Fruit fly (Drosophila melanogaster) whole organism, embryonic: Measurements from ENCODE around the gene Art9.
A peak's percentile ranks its signal among the peaks of the same experiment; 100 is the strongest.

ENCODE experiments used
- CG10147 ChIP-seq: fragments of 200-800 bp; sonication (Bioruptor generic); optimal IDR thresholded peaks from 2 replicates; lab custom pipeline; 2019; ENCODE audit warnings: missing biosample characterization, mild to moderate bottlenecking, missing genetic modification characterization, moderate library complexity
- CG10209 ChIP-seq: fragments of 200-800 bp; sonication (Bioruptor generic); optimal IDR thresholded peaks from 3 replicates; lab custom pipeline; 2017; ENCODE audit warnings: missing biosample characterization, mild to moderate bottlenecking, missing genetic modification characterization, missing genetic modification reagents
- CG10654 ChIP-seq: fragments of 200-800 bp; sonication (Bioruptor generic); optimal IDR thresholded peaks from 2 replicates; lab custom pipeline; 2016; ENCODE audit warnings: missing biosample characterization, missing genetic modification characterization
- CG11398 ChIP-seq: fragments of 200-800 bp; sonication (Bioruptor generic); optimal IDR thresholded peaks from 2 replicates; lab custom pipeline; 2016; ENCODE audit warnings: missing biosample characterization, missing genetic modification characterization
- CG11504 ChIP-seq: fragments of 200-800 bp; sonication (Bioruptor generic); optimal IDR thresholded peaks from 3 replicates; lab custom pipeline; 2019; ENCODE audit warnings: missing biosample characterization, mild to moderate bottlenecking, missing genetic modification characterization, moderate library complexity
- CG11723 ChIP-seq: fragments of 200-800 bp; sonication (Bioruptor generic); optimal IDR thresholded peaks from 2 replicates; lab custom pipeline; 2017; ENCODE audit warnings: missing biosample characterization, mild to moderate bottlenecking, missing genetic modification characterization
- CG12071 ChIP-seq: fragments of 200-800 bp; sonication (Bioruptor generic); optimal IDR thresholded peaks from 3 replicates; lab custom pipeline; 2018; ENCODE audit warnings: missing biosample characterization, mild to moderate bottlenecking, missing genetic modification characterization
- CG12219 ChIP-seq: fragments of 200-800 bp; sonication (Bioruptor generic); optimal IDR thresholded peaks from 3 replicates; lab custom pipeline; 2018; ENCODE audit warnings: missing biosample characterization, mild to moderate bottlenecking, missing genetic modification characterization
- CG12769 ChIP-seq: fragments of 200-800 bp; sonication (Bioruptor generic); optimal IDR thresholded peaks from 2 replicates; lab custom pipeline; 2019; ENCODE audit warnings: missing biosample characterization, mild to moderate bottlenecking, missing genetic modification characterization, moderate library complexity
- CG14667 ChIP-seq: fragments of 200-800 bp; sonication (Bioruptor generic); IDR thresholded peaks from 2 replicates; pipeline ENCODE4 v1.3.6; 2022; ENCODE audit warnings: missing biosample characterization, missing genetic modification characterization
- CG15479 ChIP-seq: fragments of 200-800 bp; sonication (Bioruptor generic); optimal IDR thresholded peaks from 3 replicates; lab custom pipeline; 2019; ENCODE audit warnings: missing biosample characterization, mild to moderate bottlenecking, missing genetic modification characterization, moderate library complexity
- CG1832 ChIP-seq: fragments of 200-800 bp; sonication (Bioruptor generic); optimal IDR thresholded peaks from 2 replicates; lab custom pipeline; 2017; ENCODE audit warnings: missing biosample characterization, mild to moderate bottlenecking, missing genetic modification characterization, inconsistent platforms
- CG31388 ChIP-seq: fragments of 200-800 bp; sonication (Bioruptor generic); optimal IDR thresholded peaks from 2 replicates; lab custom pipeline; 2016; ENCODE audit warnings: missing biosample characterization, missing genetic modification characterization
- CG42726 ChIP-seq: fragments of 200-800 bp; sonication (Bioruptor generic); IDR thresholded peaks from 2 replicates; pipeline ENCODE4 v1.3.6; 2022; ENCODE audit warnings: missing biosample characterization, missing genetic modification characterization; ENCODE audit not compliant: partially characterized antibody
- CG4360 ChIP-seq: fragments of 200-800 bp; sonication (Bioruptor generic); IDR thresholded peaks from 2 replicates; pipeline ENCODE4 v1.3.6; 2022; ENCODE audit warnings: missing biosample characterization, missing genetic modification characterization
- CG4707 ChIP-seq: fragments of 200-800 bp; sonication (Bioruptor generic); optimal IDR thresholded peaks from 2 replicates; lab custom pipeline; 2018; ENCODE audit warnings: missing biosample characterization, mild to moderate bottlenecking, missing genetic modification characterization, moderate library complexity
- CG4730 ChIP-seq: fragments of 200-800 bp; sonication (Bioruptor generic); IDR thresholded peaks from 2 replicates; pipeline ENCODE4 v1.3.6; 2022; ENCODE audit warnings: missing biosample characterization, missing genetic modification characterization
- CG7839 ChIP-seq: fragments of 200-800 bp; sonication (Bioruptor generic); optimal IDR thresholded peaks from 3 replicates; lab custom pipeline; 2018; ENCODE audit warnings: missing biosample characterization, mild to moderate bottlenecking, missing genetic modification characterization, moderate library complexity
- CG8290 ChIP-seq, 3 experiments: fragments of 200-800 bp; sonication (Bioruptor generic); optimal IDR thresholded peaks; 2 replicates each; lab custom pipeline; 2016 to 2019; ENCODE audit warnings: missing biosample characterization in 3 of 3, missing genetic modification characterization in 3 of 3, mild to moderate bottlenecking in 2 of 3, moderate library complexity in 1 of 3
- CG9215 ChIP-seq: fragments of 200-800 bp; sonication (Bioruptor generic); IDR thresholded peaks from 2 replicates; pipeline ENCODE4 v1.3.6; 2022; ENCODE audit warnings: missing biosample characterization, missing genetic modification characterization
- Chrac-16 ChIP-seq: fragments of 200-800 bp; sonication (Bioruptor generic); optimal IDR thresholded peaks from 3 replicates; lab custom pipeline; 2016; ENCODE audit warnings: missing biosample characterization, missing genetic modification characterization
- Ets65A ChIP-seq: fragments of 200-800 bp; sonication (Bioruptor generic); peaks from one replicate; lab custom pipeline; 2016; ENCODE audit warnings: missing biosample characterization, missing genetic modification characterization
- Hand ChIP-seq: fragments of 200-800 bp; sonication (Bioruptor generic); optimal IDR thresholded peaks from 2 replicates; lab custom pipeline; 2017; ENCODE audit warnings: mild to moderate bottlenecking, missing biosample characterization, missing genetic modification reagents, missing genetic modification characterization
- Meics ChIP-seq: fragments of 200-800 bp; sonication (Bioruptor generic); optimal IDR thresholded peaks from 2 replicates; lab custom pipeline; 2017; ENCODE audit warnings: missing biosample characterization, mild to moderate bottlenecking, missing genetic modification characterization
- Nf-YA ChIP-seq: fragments of 200-800 bp; sonication (Bioruptor generic); IDR thresholded peaks from 2 replicates; pipeline ENCODE4 v1.3.6; 2022; ENCODE audit warnings: missing biosample characterization, missing genetic modification characterization
- Opbp ChIP-seq: fragments of 200-800 bp; sonication (Bioruptor generic); IDR thresholded peaks from 3 replicates; pipeline ENCODE4 v1.3.6; 2022; ENCODE audit warnings: missing biosample characterization, missing genetic modification characterization; ENCODE audit not compliant: partially characterized antibody
- Pdp1 ChIP-seq, 2 experiments: fragments of 200-800 bp; sonication (Bioruptor generic); optimal IDR thresholded peaks; 3 replicates each; lab custom pipeline; 2016; ENCODE audit warnings: missing biosample characterization in 2 of 2, missing genetic modification characterization in 2 of 2, mild to moderate bottlenecking in 1 of 2, moderate library complexity in 1 of 2
- Ptx1 ChIP-seq: fragments of 200-800 bp; sonication (Bioruptor generic); IDR thresholded peaks from 2 replicates; pipeline ENCODE4 v1.3.6; 2022; ENCODE audit warnings: missing biosample characterization, missing genetic modification characterization
- Ravus ChIP-seq: fragments of 200-800 bp; sonication (Bioruptor generic); IDR thresholded peaks from 2 replicates; pipeline ENCODE4 v1.3.6; 2022; ENCODE audit warnings: missing biosample characterization, missing genetic modification characterization
- Rx ChIP-seq: fragments of 200-800 bp; sonication (Bioruptor generic); IDR thresholded peaks from 2 replicates; pipeline ENCODE4 v1.3.6; 2022; ENCODE audit warnings: missing biosample characterization, missing genetic modification characterization
- TFAM ChIP-seq: fragments of 200-800 bp; sonication (Bioruptor generic); optimal IDR thresholded peaks from 2 replicates; lab custom pipeline; 2017; ENCODE audit warnings: missing biosample characterization, missing genetic modification characterization, inconsistent platforms
- Usf ChIP-seq: fragments of 200-800 bp; sonication (Bioruptor generic); optimal IDR thresholded peaks from 2 replicates; lab custom pipeline; 2017; ENCODE audit warnings: missing genotype, missing biosample characterization, missing genetic modification characterization
- aop ChIP-seq: fragments of 200-800 bp; sonication (Bioruptor generic); IDR thresholded peaks from 2 replicates; pipeline ENCODE4 v1.3.6; 2022; ENCODE audit warnings: missing biosample characterization, missing genetic modification characterization
- cato ChIP-seq: fragments of 200-800 bp; sonication (Bioruptor generic); optimal IDR thresholded peaks from 2 replicates; lab custom pipeline; 2016; ENCODE audit warnings: missing biosample characterization, missing genetic modification characterization, borderline replicate concordance
- ci ChIP-seq: fragments of 200-800 bp; sonication (Bioruptor generic); IDR thresholded peaks from 3 replicates; pipeline ENCODE4 v1.3.6; 2022; ENCODE audit warnings: missing biosample characterization, missing genetic modification characterization
- dmrt99B ChIP-seq: fragments of 200-800 bp; sonication (Bioruptor generic); optimal IDR thresholded peaks from 2 replicates; lab custom pipeline; 2018; ENCODE audit warnings: missing biosample characterization, mild to moderate bottlenecking, missing genetic modification characterization, moderate library complexity
- en ChIP-seq: fragments of 200-800 bp; sonication (Bioruptor generic); optimal IDR thresholded peaks from 2 replicates; lab custom pipeline; 2016; ENCODE audit warnings: missing biosample characterization, missing genetic modification characterization
- exex ChIP-seq: fragments of 200-800 bp; sonication (Bioruptor generic); optimal IDR thresholded peaks from 4 replicates; lab custom pipeline; 2018; ENCODE audit warnings: missing biosample characterization, mild to moderate bottlenecking, missing genetic modification characterization, moderate library complexity
- ftz-f1 ChIP-seq: fragments of 200-800 bp; sonication (Bioruptor generic); optimal IDR thresholded peaks from 2 replicates; lab custom pipeline; 2016; ENCODE audit warnings: missing biosample characterization, missing genetic modification characterization
- gcm2 ChIP-seq: fragments of 200-800 bp; sonication (Bioruptor generic); optimal IDR thresholded peaks from 2 replicates; lab custom pipeline; 2016; ENCODE audit warnings: missing biosample characterization, missing genetic modification characterization
- maf-S ChIP-seq: fragments of 200-800 bp; sonication (Bioruptor generic); optimal IDR thresholded peaks from 2 replicates; lab custom pipeline; 2016; ENCODE audit warnings: missing biosample characterization, missing genetic modification characterization
- nau ChIP-seq: fragments of 200-800 bp; sonication (Bioruptor generic); optimal IDR thresholded peaks from 3 replicates; lab custom pipeline; 2017; ENCODE audit warnings: missing biosample characterization, mild to moderate bottlenecking, missing genetic modification characterization, missing genetic modification reagents
- nom ChIP-seq: fragments of 200-800 bp; sonication (Bioruptor generic); optimal IDR thresholded peaks from 2 replicates; lab custom pipeline; 2017; ENCODE audit warnings: missing biosample characterization, missing genetic modification characterization, mild to moderate bottlenecking, moderate library complexity, missing genetic modification reagents
- oc ChIP-seq: fragments of 200-800 bp; sonication (Bioruptor generic); optimal IDR thresholded peaks from 2 replicates; lab custom pipeline; 2018; ENCODE audit warnings: missing biosample characterization, mild to moderate bottlenecking, missing genetic modification characterization, moderate library complexity
- sc ChIP-seq, 3 experiments: fragments of >200 bp in 2 of 3; fragments of 200-800 bp in 1 of 3; sonication (Bioruptor generic) in 1 of 3; optimal IDR thresholded peaks; 2 replicates in 2 of 3; 3 replicates in 1 of 3; lab custom pipeline; 2017; ENCODE audit warnings: mild to moderate bottlenecking in 1 of 3, missing biosample characterization in 1 of 3, missing genetic modification characterization in 1 of 3, missing genetic modification reagents in 1 of 3

Gene Art9

dm6 chr3R:13984922-13985581 lies 41.8 kb upstream of the Art9 start (continued):
- TF ChIP-seq CG31388 (GFP tag; lab: Kevin White, UChicago) (peak; percentile 32), Ets65A (GFP tag; lab: Kevin White, UChicago) (peak; percentile 83), CG11398 (peak; percentile 9), CG4360 (GFP tag; lab: Robert Waterston, UW) (peak; percentile 83), nau (GFP tag; lab: Kevin White, UChicago) (peak; percentile 49), Hand (GFP tag; lab: Kevin White, UChicago) (no peak), CG15479 (GFP tag; lab: Kevin White, UChicago) (peak; percentile 79), Pdp1 (GFP tag; optimal IDR thresholded peaks at IDR 0.05; lab: Kevin White, UChicago) (peak; percentile 47 to 77), Rx (GFP tag; lab: Robert Waterston, UW) (0 out of 2 replicates have a peak, but pooled peaks have one; percentile 22), CG4730 (peak; percentile 65)
- TF ChIP-seq, all 482 proteins: peak for 304

DNA sequence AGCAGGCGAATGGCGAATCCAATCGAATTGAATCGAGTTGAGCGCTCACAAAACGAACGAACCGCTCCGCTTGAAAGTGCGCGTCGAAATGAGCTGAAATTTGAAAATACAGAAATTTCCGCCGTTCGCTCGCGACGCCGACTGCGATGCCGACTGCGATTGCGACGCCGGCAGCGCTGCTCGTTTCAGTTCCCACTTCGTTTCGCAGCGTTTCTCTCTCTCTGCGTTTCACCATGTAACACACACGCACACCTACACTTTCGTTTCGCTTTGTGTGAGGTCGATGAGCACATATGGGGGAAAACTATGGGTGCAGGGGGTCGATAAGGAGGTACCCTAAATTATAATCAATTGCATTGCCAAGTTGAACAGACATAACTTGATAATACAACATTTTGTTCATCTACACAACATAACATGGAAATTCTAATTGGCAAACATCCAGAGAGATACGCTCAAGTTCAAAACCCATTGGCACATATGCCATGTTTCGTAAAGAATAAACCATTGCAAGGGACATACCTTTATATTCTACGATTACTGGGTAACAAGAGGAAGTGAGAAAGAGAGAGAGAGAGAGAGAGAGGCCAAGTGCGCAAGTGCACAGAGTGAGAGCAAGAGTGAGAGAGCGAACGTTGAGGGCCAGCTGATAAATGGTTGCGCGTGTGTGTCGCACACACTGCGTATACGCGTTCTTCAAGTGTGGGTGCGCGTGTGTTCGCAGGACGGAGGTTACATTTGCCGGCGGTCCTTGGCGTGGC lies 40.2 kb upstream of the Art9 start:
- TF ChIP-seq CG10209 (GFP tag; lab: Kevin White, UChicago) (peak; percentile 95), CG8290 (GFP tag; optimal IDR thresholded peaks at IDR 0.05; lab: Kevin White, UChicago) (peak; percentile 88), CG8290 (tag; optimal IDR thresholded peaks at IDR 0.05; lab: Kevin White, UChicago) (peak; percentile 79 to 95), ci (GFP tag; lab: Robert Waterston, UW) (peak; percentile 76), CG11504 (tag; lab: Kevin White, UChicago) (peak; percentile 92), Nf-YA (GFP tag; lab: Robert Waterston, UW) (peak; percentile 62), CG7839 (tag; lab: Kevin White, UChicago) (peak; percentile 91), CG10147 (peak; percentile 91), CG42726 (GFP tag; lab: Robert Waterston, UW) (peak; percentile 67), nom (GFP tag; lab: Kevin White, UChicago) (peak; percentile 84), gcm2 (GFP tag; lab: Kevin White, UChicago) (peak; percentile 76), CG9215 (peak; percentile 90), exex (peak; percentile 78), Meics (GFP tag; lab: Kevin White, UChicago) (peak; percentile 94), Usf (GFP tag; lab: Kevin White, UChicago) (peak; percentile 83), CG1832 (peak; percentile 85), cato (peak; percentile 91), aop (GFP tag; lab: Robert Waterston, UW) (peak; percentile 54; the same call in 1 of the 2 replicates), CG10654 (GFP tag; lab: Kevin White, UChicago) (peak; percentile 92), maf-S (peak; percentile 92), Chrac-16 (GFP tag; lab: Kevin White, UChicago) (peak; percentile 95), Ravus (peak; percentile 61), CG12219 (GFP tag; lab: Kevin White, UChicago) (peak; percentile 92), en (peak; percentile 91), CG4707 (GFP tag; lab: Kevin White, UChicago) (peak; percentile 79), Opbp (GFP tag; lab: Robert Waterston, UW) (peak; percentile 51; the same call in 1 of the 3 replicates), sc (optimal IDR thresholded peaks at IDR 0.05; lab: Kevin White, UChicago) (no peak), sc (GFP tag; optimal IDR thresholded peaks at IDR 0.05; lab: Kevin White, UChicago) (peak; percentile 87), ftz-f1 (GFP tag; lab: Kevin White, UChicago) (peak; percentile 57), dmrt99B (tag; lab: Kevin White, UChicago) (peak; percentile 93), CG11723 (peak; percentile 87), CG14667 (GFP tag; lab: Robert Waterston, UW) (peak; percentile 78), CG12769 (peak; percentile 97), CG12071 (GFP tag; lab: Kevin White, UChicago) (peak; percentile 94), Ptx1 (GFP tag; lab: Robert Waterston, UW) (peak; percentile 92), oc (peak; percentile 86), TFAM (GFP tag; lab: Kevin White, UChicago) (peak; percentile 63)
